Worm (Caenorhabditis elegans): ENCODE data around the gene Y4C6A.4.

Gene Y4C6A.4

DNA sequence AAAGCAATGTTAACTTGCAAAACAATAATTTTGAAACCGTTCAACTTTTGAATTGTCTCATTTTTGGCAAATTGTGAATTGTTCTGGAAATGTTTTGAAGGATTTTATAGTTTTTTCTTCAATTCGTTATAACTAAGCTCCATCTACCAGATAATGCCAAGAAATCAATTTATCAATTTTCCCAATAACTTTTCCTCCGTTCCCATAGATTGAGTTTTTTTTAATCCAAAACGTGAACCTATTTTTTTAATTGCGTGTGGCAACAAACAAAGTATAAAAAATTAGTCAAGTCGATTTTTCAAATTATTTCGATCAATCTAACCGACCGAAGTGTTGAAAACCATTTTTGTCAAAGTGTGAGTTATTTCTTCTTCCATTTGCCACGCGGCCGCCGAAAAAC is at the start of gene Y4C6A.4:
TSS of gene Y4C6A.4 (plus strand) at position 301 of the 400 bp plus-strand sequence.
- TF ChIP-seq hpl-2 (GFP tag; optimal IDR thresholded peaks at IDR 0.05) (no peak), F16B12.6 (tag; optimal IDR thresholded peaks at IDR 0.05) (no peak), vab-15 (tag; optimal IDR thresholded peaks at IDR 0.05) (no peak), aha-1 (tag; optimal IDR thresholded peaks at IDR 0.05) (no peak), ceh-90 (tag; optimal IDR thresholded peaks at IDR 0.05) (no peak), fkh-4 (tag; optimal IDR thresholded peaks at IDR 0.05; ENCODE audit: borderline replicate concordance) (no peak), ces-1 (GFP tag; optimal IDR thresholded peaks at IDR 0.05) (no peak), mdl-1 (tag; optimal IDR thresholded peaks at IDR 0.05) (no peak), mab-9 (GFP tag; IDR thresholded peaks at IDR 0.05) (no peak), lin-13 (GFP tag; optimal IDR thresholded peaks at IDR 0.05) (no peak), C16A3.4 (tag; optimal IDR thresholded peaks at IDR 0.05) (no peak), nhr-76 (tag; optimal IDR thresholded peaks at IDR 0.05) (no peak), pqm-1 (tag; optimal IDR thresholded peaks at IDR 0.05) (no peak), ceh-63 (GFP tag; optimal IDR thresholded peaks at IDR 0.05) (no peak), efl-1 (optimal IDR thresholded peaks at IDR 0.05) (no peak), efl-1 (GFP tag; optimal IDR thresholded peaks at IDR 0.05 in 1 of 2) (no peak), pax-3 (tag; optimal IDR thresholded peaks at IDR 0.05) (no peak)

DNA sequence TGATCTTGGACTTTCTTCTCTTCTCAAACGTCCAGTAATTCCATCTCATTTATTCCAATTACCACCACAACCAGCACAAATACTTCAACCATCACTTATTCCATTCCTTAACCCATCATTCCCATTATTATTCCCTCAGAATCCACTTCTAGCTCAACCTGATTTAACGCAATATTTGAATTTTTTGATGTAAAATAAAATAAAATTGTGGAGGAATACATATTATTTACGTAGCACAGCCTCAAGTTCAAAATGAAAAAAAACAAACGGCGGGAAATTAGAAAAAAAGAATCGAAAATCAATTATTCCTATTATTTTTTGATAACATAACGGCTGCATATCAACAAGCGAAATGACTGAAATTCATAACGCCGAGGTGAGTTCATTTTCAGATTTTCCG is 47.4 kb upstream of the Y4C6A.4 start, which contains the start of gene ZK616.61:
TSS of gene ZK616.61 (plus strand) at position 301 of the 400 bp plus-strand sequence.
- TF ChIP-seq nhr-237 (tag; optimal IDR thresholded peaks at IDR 0.05) (no peak), elt-2 (tag; optimal IDR thresholded peaks at IDR 0.05) (no peak), lin-35 (GFP tag; optimal IDR thresholded peaks at IDR 0.05) (no peak), vab-15 (tag; optimal IDR thresholded peaks at IDR 0.05) (no peak), lir-3 (tag; optimal IDR thresholded peaks at IDR 0.05; ENCODE audit: poor library complexity) (no peak), C34B4.2 (tag; optimal IDR thresholded peaks at IDR 0.05) (no peak), zip-4 (GFP tag; optimal IDR thresholded peaks at IDR 0.05) (no peak), C16A3.4 (tag; optimal IDR thresholded peaks at IDR 0.05) (no peak), lin-14 (GFP tag; optimal IDR thresholded peaks at IDR 0.05) (no peak), fos-1 (tag; optimal IDR thresholded peaks at IDR 0.05) (no peak)

- TF ChIP-seq efl-1 (optimal IDR thresholded peaks at IDR 0.05) (no peak), efl-1 (GFP tag; optimal IDR thresholded peaks at IDR 0.05 in 1 of 2) (no peak), fos-1 (tag; optimal IDR thresholded peaks at IDR 0.05) (no peak), pag-3 (tag; optimal IDR thresholded peaks at IDR 0.05; ENCODE audit: borderline replicate concordance, insufficient read depth) (no peak), elt-2 (tag; optimal IDR thresholded peaks at IDR 0.05) (no peak), nhr-90 (tag; optimal IDR thresholded peaks at IDR 0.05; ENCODE audit: poor library complexity) (no peak), ceh-63 (GFP tag; optimal IDR thresholded peaks at IDR 0.05) (no peak), mef-2 (tag; optimal IDR thresholded peaks at IDR 0.05) (no peak), mab-9 (GFP tag; IDR thresholded peaks at IDR 0.05) (no peak), nhr-20 (tag; optimal IDR thresholded peaks at IDR 0.05) (no peak), Y116A8C.19 (tag; optimal IDR thresholded peaks at IDR 0.05; ENCODE audit: borderline replicate concordance) (no peak), sptf-1 (tag; optimal IDR thresholded peaks at IDR 0.05) (no peak), lin-39 (tag; optimal IDR thresholded peaks at IDR 0.05) (no peak)
These were observed 43.7 kb upstream of the Y4C6A.4 start for ce11 chrIV:5409112-5409511.

- no peak for TF ChIP-seq grh-1 (GFP tag; IDR thresholded peaks at IDR 0.05)
- no peak for TF ChIP-seq rnt-1 (tag; optimal IDR thresholded peaks at IDR 0.05)
- no peak for TF ChIP-seq F16B12.6 (tag; optimal IDR thresholded peaks at IDR 0.05)
- TF ChIP-seq unc-98 (GFP tag; IDR thresholded peaks at IDR 0.05): no peak
- TF ChIP-seq ama-1 (optimal IDR thresholded peaks at IDR 0.05): no peak
- TF ChIP-seq ets-5 (GFP tag; IDR thresholded peaks at IDR 0.05): no peak
- no peak for TF ChIP-seq vab-15 (tag; optimal IDR thresholded peaks at IDR 0.05)
- no peak for TF ChIP-seq tlp-1 (tag; optimal IDR thresholded peaks at IDR 0.05)
- no peak for TF ChIP-seq fkh-8 (tag; optimal IDR thresholded peaks at IDR 0.05)
- no peak for TF ChIP-seq dpl-1 (GFP tag; optimal IDR thresholded peaks at IDR 0.05)
- no peak for TF ChIP-seq ceh-88 (GFP tag; IDR thresholded peaks at IDR 0.05)
- TF ChIP-seq pqm-1 (tag; optimal IDR thresholded peaks at IDR 0.05): no peak
- TF ChIP-seq elt-2 (tag; optimal IDR thresholded peaks at IDR 0.05): no peak
- TF ChIP-seq efl-3 (GFP tag; optimal IDR thresholded peaks at IDR 0.05): no peak
- TF ChIP-seq mab-9 (GFP tag; IDR thresholded peaks at IDR 0.05): no peak
- TF ChIP-seq pax-3 (tag; optimal IDR thresholded peaks at IDR 0.05): no peak
- TF ChIP-seq C16A3.4 (tag; optimal IDR thresholded peaks at IDR 0.05): no peak
- no peak for TF ChIP-seq sox-4 (tag; optimal IDR thresholded peaks at IDR 0.05)
- TF ChIP-seq hpl-2 (GFP tag; optimal IDR thresholded peaks at IDR 0.05): no peak
- TF ChIP-seq C34B4.2 (tag; optimal IDR thresholded peaks at IDR 0.05): no peak
These were observed 41.6 kb upstream of the Y4C6A.4 start, which contains the start of gene ZK616.65 for ce11 chrIV:5411120-5411519. Gene ZK616.65, minus strand, starts transcription at chrIV:5411220.

All from whole organism, L1 larva.